Worm (Caenorhabditis elegans) whole organism, young adult: ENCODE results near the gene hrg-5.

ENCODE experiments used
- madf-10 ChIP-seq: sonication (generic microtip); optimal IDR thresholded peaks from 2 replicates; lab custom pipeline; 2016; ENCODE audit warnings: mild to moderate bottlenecking, missing genetic modification characterization, missing compliant biosample characterization
- repo-1 ChIP-seq: sonication (generic microtip); optimal IDR thresholded peaks from 2 replicates; lab custom pipeline; 2017; ENCODE audit warnings: mild to moderate bottlenecking, missing genetic modification characterization, missing compliant biosample characterization

DNA sequence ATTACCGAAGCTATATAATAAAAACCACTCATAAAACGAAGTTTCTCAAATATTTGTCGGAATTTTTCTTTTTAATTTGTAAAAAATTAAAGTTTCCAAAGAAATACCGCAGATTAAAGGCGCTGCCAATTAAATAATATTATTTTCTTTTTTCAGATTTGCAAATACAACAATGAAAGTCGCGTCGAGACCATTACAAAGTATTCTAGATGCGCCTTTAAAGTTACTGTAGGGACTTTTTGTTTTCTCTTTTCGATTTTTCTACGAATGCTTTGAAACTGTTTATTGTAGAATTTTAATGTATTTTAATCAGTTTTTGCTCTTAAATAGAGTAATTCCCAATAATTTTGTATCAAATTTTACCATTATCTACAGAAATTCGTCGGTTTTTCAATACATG, 9.0 kb upstream of the hrg-5 start:
- TF ChIP-seq madf-10: no peak
- TF ChIP-seq repo-1 (tag; lab: Kevin White, UChicago): no peak
